Worm (Caenorhabditis elegans) whole organism, L4/young adult: ENCODE data around the gene alh-8.
A peak's percentile ranks its signal among the peaks of the same experiment; 100 is the strongest.

ENCODE experiments used
- W03F9.2 ChIP-seq: fragments of 150-350 bp; optimal IDR thresholded peaks from 2 replicates; lab custom pipeline; 2014; ENCODE audit warnings: missing biosample characterization, missing genetic modification characterization
- dao-5 ChIP-seq: sonication (generic microtip); optimal IDR thresholded peaks from 2 replicates; lab custom pipeline; 2016; ENCODE audit warnings: missing genotype, missing genetic modification characterization, moderate library complexity, missing compliant biosample characterization
- him-1 ChIP-seq: sonication (generic microtip); optimal IDR thresholded peaks from 2 replicates; lab custom pipeline; 2016; ENCODE audit warnings: missing genotype, missing genetic modification reagents, missing genetic modification characterization, missing compliant biosample characterization

Gene alh-8

DNA sequence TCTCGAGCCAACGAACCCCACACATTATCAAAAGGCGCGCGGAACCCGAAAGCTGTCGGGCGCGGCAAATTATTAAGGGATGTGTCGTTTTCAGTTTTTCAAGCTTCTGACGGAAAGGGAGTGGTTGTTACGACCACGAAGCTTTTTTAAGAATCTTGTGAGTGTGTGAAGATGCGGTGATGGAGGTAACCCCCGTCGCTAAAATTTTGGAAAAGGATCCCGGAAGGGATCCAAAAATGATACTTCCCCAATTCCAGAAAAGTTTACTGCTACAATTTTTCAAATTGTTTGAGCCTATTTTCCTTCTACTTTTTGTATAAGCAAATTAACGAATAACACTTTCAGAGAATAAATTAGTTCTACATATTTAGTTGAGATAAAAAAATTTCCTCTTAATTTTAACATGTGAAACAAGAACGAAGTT, 27.8 kb downstream of the alh-8 start:
- TF ChIP-seq W03F9.2 (tag; lab: Kevin White, UChicago): peak; percentile 87
- no peak for TF ChIP-seq dao-5 (tag; lab: Kevin White, UChicago)
- peak; percentile 13 for TF ChIP-seq him-1 (tag; lab: Kevin White, UChicago)

DNA sequence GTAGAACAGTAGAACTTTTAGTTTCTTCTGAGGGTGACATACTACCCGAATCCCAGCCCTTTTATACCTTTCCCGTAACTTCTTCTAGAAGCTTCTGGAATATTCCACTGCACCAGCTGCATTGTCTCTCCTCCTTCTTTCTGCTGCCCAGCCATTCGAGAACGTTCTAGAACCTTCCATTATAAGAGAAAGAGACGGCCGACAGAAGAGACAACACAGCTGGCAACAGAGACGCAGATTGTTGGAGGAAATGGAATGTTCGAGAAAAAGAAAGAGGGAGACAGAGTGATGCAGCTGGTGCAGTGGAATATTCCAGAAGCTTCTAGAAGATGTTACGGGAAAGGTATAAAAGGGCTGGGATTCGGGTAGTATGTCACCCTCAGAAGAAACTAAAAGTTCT, 30.4 kb downstream of the alh-8 start, which contains the start of the genes F44E5.4 and F44E5.5:
F44E5.4 (minus strand) TSS at position 35 of the 400 bp plus-strand sequence.
F44E5.5 (plus strand) TSS at position 386 of the 400 bp plus-strand sequence.
- TF ChIP-seq him-1 (tag; lab: Kevin White, UChicago): peak; percentile 35

DNA sequence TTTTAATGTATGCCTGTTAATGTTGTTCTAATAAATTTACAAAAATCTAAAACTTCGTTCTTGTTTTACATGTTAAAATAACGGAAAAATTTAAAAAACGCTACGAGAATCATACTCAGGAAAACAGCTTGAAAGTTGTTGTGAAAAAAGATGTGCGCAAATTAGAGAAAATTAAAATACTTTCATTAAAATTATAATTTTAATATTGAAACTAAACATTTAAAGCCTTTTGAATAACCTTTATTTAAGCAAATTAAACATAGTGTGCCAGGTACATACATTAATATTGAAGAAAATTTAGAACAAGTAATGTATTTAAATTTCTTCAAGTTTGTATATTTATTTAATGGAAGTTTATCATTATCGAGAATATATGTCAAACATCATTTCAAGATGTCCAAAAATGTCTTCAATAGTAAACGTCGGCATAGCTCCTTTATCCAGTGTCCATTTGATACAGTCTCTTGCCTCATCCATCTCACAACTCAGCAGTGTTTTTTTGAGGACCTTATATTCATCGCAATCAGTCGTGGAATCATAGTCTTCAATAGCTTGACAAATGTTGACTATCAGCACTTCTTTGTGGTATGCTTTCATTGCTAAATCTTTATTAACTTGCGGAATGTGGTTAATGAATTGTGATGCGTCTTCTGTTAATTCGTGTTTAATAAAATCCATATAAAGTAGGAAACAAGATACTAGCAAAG, 33.1 kb downstream of the alh-8 start:
- TF ChIP-seq dao-5 (tag; lab: Kevin White, UChicago) (no peak), him-1 (tag; lab: Kevin White, UChicago) (no peak), W03F9.2 (tag; lab: Kevin White, UChicago) (peak; percentile 92)

DNA sequence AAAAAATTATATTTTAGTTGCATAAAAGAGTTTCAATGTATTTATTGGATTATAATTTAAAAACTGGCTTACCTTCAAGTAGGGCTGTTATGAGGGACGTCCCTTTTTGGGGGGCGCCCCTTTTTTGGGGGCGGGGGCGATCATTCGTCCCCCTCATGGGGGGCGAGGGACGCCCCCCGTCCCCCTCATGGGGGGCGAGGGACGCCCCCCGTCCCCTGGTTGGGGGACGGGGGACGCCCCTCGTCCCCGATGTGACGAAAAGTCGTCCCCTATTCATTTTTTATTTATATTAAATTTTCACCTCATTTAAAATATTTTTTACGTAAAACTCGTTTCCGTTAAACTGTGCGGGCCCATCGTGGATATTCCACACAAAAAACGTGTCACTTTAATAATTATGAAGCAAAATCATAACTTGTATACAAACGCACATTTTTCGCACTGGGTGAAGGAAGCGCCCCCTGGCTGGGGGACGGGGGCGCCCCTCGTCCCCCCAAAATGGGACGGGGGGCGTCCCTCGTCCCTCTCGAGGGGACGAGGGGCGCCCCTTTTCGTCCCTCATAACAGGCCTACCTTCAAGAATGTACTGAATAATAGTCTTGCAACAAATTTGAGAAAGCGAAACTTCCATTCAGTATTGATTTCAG, 36.8 kb downstream of the alh-8 start:
- TF ChIP-seq him-1 (tag; lab: Kevin White, UChicago): no peak
- TF ChIP-seq W03F9.2 (tag; lab: Kevin White, UChicago): no peak
- no peak for TF ChIP-seq dao-5 (tag; lab: Kevin White, UChicago)

DNA sequence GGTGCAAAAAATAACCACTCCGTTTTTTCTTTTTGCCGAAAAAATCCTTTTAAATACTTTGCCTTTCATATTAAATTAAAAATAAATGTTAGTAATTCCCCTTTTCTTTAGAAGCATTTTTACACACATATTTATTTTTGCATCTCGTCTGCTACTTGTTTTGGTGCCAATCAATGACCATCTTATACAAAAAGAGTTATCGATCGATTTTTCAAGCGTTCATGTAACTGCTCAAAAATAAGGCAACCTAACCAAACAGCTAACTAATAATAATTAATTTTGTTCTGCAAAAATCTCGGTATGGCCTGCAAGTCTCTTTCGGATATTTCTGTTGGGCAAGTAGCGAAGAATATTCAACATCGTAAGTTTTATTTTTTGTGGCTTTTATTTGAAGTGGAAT, 37.6 kb downstream of the alh-8 start, which contains the start of gene F44E5.2:
F44E5.2 (plus strand) TSS at position 301 of the 400 bp plus-strand sequence.
- TF ChIP-seq W03F9.2 (tag; lab: Kevin White, UChicago) (no peak), dao-5 (tag; lab: Kevin White, UChicago) (no peak), him-1 (tag; lab: Kevin White, UChicago) (no peak)

DNA sequence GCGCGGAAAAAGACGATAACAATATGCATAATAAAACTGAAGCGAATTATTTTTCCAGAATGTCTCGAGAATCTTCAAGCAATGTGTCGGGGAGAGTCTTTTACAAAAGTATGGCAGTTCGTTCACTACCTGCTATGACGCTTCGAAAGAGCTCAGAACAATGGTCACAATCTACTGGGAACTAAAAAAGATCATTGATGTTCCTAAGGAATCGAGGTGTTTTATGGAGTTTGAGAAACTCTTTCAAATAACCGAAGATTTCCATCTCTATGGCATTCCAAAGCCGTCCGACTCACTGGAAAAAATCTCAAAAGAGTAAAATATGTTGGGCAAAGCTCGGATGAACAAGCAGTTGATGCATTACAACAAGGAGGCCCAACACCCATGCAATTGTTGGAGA, 43.5 kb downstream of the alh-8 start, which contains the start of gene F44E5.15:
F44E5.15 (plus strand) TSS at position 301 of the 400 bp plus-strand sequence.
- TF ChIP-seq him-1 (tag; lab: Kevin White, UChicago) (no peak), W03F9.2 (tag; lab: Kevin White, UChicago) (no peak), dao-5 (tag; lab: Kevin White, UChicago) (no peak)

DNA sequence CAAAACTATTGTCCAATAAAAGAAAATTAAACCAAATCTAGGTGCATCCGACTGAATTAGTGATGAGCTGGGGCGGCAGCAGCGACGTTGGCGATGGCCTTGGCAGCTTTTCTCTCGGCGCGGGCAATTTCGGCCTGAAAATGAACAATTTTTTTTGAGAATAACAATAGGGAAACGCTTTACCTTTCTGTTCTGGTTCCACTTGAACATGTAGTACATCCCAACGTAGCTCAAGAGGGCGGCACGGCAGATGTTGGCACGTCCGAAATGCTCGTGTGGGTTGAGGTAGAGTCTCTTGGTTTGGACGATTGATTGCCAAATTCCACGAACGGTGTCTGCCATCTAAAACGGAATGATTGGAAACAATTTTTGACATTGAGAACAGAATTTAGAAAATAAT, 45.4 kb downstream of the alh-8 start, which contains the start of gene F44E5.1:
F44E5.1 (minus strand) TSS at position 342 of the 400 bp plus-strand sequence.
- no peak for TF ChIP-seq W03F9.2 (tag; lab: Kevin White, UChicago)
- no peak for TF ChIP-seq him-1 (tag; lab: Kevin White, UChicago)
- no peak for TF ChIP-seq dao-5 (tag; lab: Kevin White, UChicago)

DNA sequence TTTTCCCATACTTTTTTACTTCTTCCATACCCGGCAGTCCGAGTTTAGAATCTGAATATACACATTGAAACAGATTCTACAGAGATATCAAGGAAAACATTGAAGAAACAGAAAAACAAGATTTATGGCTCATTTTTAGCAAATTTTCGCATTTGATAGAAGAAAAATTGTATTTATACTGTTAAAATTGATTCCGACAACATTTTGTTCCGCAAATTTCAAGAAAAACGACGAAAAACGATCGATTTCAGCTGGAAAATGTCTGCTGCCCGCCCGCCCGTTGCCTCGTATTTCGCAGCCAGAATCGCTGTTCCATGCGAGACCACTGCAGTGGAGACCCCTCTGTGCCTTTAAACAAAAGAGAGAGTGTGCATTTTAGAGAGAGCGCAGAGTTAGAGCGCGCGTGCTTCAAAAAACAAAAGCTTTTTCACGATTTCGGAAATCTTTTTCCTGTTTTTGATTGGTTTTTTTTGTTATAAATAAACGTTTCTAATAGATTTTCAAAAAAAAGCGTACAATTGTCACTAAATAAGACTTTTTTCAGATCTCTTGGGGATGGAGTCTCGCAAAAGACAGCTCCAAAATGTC, 49.1 kb downstream of the alh-8 start, which contains the start of the genes patr-1 and dna-2:
patr-1 (minus strand) TSS at position 51 of the 588 bp plus-strand sequence.
dna-2 (plus strand) TSS at position 538 of the 588 bp plus-strand sequence.
- TF ChIP-seq W03F9.2 (tag; lab: Kevin White, UChicago) (no peak), dao-5 (tag; lab: Kevin White, UChicago) (no peak), him-1 (tag; lab: Kevin White, UChicago) (no peak)
